Worm (Caenorhabditis elegans) whole organism, late embryonic: ENCODE results near the gene srh-279.

Source experiments
- ama-1 ChIP-seq: fragments of 150-350 bp; optimal IDR thresholded peaks from 2 replicates; lab custom pipeline; 2014
- ceh-19 ChIP-seq: fragments of 200-800 bp; sonication (Bioruptor generic); optimal IDR thresholded peaks from 2 replicates; lab custom pipeline; 2018; ENCODE audit warnings: mild to moderate bottlenecking, missing genetic modification characterization, missing compliant biosample characterization
- ceh-22 ChIP-seq: sonication (generic microtip); optimal IDR thresholded peaks from 2 replicates; lab custom pipeline; 2017; ENCODE audit warnings: missing biosample characterization, missing genetic modification characterization
- ceh-45 ChIP-seq: fragments of 200-800 bp; sonication (Bioruptor generic); IDR thresholded peaks from 2 replicates; pipeline ENCODE4 v1.3.6; 2022; ENCODE audit warnings: missing genetic modification reagents, missing genetic modification characterization, missing compliant biosample characterization
- eyg-1 ChIP-seq: sonication (generic microtip); optimal IDR thresholded peaks from 2 replicates; lab custom pipeline; 2016; ENCODE audit warnings: missing genotype, missing genetic modification characterization, missing compliant biosample characterization
- fkh-10 ChIP-seq: fragments of 150-350 bp; optimal IDR thresholded peaks from 2 replicates; lab custom pipeline; 2014; ENCODE audit warnings: missing biosample characterization, missing genetic modification reagents, missing genetic modification characterization
- lim-6 ChIP-seq: sonication (generic microtip); optimal IDR thresholded peaks from 2 replicates; lab custom pipeline; 2016; ENCODE audit warnings: missing genetic modification characterization, missing compliant biosample characterization
- pqm-1 ChIP-seq: sonication (generic microtip); optimal IDR thresholded peaks from 2 replicates; lab custom pipeline; 2016; ENCODE audit warnings: missing genetic modification characterization, missing compliant biosample characterization
- ref-2 ChIP-seq: sonication (generic microtip); optimal IDR thresholded peaks from 2 replicates; lab custom pipeline; 2016; ENCODE audit warnings: missing genetic modification characterization, missing compliant biosample characterization
- tbx-2 ChIP-seq: sonication (generic microtip); optimal IDR thresholded peaks from 2 replicates; lab custom pipeline; 2016; ENCODE audit warnings: missing genetic modification characterization, missing compliant biosample characterization
- unc-42 ChIP-seq: sonication (generic microtip); optimal IDR thresholded peaks from 2 replicates; lab custom pipeline; 2016; ENCODE audit warnings: missing genotype, missing genetic modification characterization, missing compliant biosample characterization

ce11 chrV:16182110-16182509 lies 10.1 kb upstream of the srh-279 start, which contains the start of gene srz-13:
- TF ChIP-seq lim-6 (no peak), eyg-1 (tag; lab: Kevin White, UChicago) (no peak), ref-2 (tag; lab: Kevin White, UChicago) (no peak), tbx-2 (tag; lab: Kevin White, UChicago) (no peak), ceh-22 (tag; lab: Kevin White, UChicago) (no peak), unc-42 (tag; lab: Kevin White, UChicago) (no peak), fkh-10 (GFP tag; lab: Kevin White, UChicago) (no peak), ceh-45 (GFP tag; lab: Robert Waterston, UW) (no peak), ceh-19 (GFP tag; lab: Kevin White, UChicago) (no peak), pqm-1 (tag; lab: Kevin White, UChicago) (no peak), ama-1 (lab: Kevin White, UChicago) (no peak)
